Worm (Caenorhabditis elegans): ENCODE data around the gene sru-40.
A peak's percentile ranks its signal among the peaks of the same experiment; 100 is the strongest.

The sru-40 gene

ce11 chrV:9796562-9796961 is 37.2 kb downstream of the sru-40 start, which contains the start of gene F46B6.9:
F46B6.9 (plus strand) TSS chrV:9796862.
- TF ChIP-seq mes-2 (tag; optimal IDR thresholded peaks at IDR 0.05; ENCODE audit: poor library complexity, severe bottlenecking): no peak
- no peak for TF ChIP-seq spr-3 (GFP tag; optimal IDR thresholded peaks at IDR 0.05)
- TF ChIP-seq ceh-32 (tag; optimal IDR thresholded peaks at IDR 0.05; ENCODE audit: poor library complexity): no peak
- TF ChIP-seq nhr-48 (tag; optimal IDR thresholded peaks at IDR 0.05): no peak
- TF ChIP-seq madf-5 (GFP tag; IDR thresholded peaks at IDR 0.05): no peak
- no peak for TF ChIP-seq nhr-6 (tag; optimal IDR thresholded peaks at IDR 0.05)
- TF ChIP-seq lin-13 (GFP tag; optimal IDR thresholded peaks at IDR 0.05): no peak
- no peak for TF ChIP-seq lin-39 (tag; optimal IDR thresholded peaks at IDR 0.05)
- no peak for TF ChIP-seq Y5F2A.4 (GFP tag; optimal IDR thresholded peaks at IDR 0.05)
- no peak for TF ChIP-seq nhr-111 (GFP tag; optimal IDR thresholded peaks at IDR 0.05)
- no peak for TF ChIP-seq nhr-42 (GFP tag; IDR thresholded peaks at IDR 0.05)
- TF ChIP-seq saeg-2 (GFP tag; IDR thresholded peaks at IDR 0.05): no peak

ce11 chrV:9796002-9796401 is 37.8 kb downstream of the sru-40 start:
- no peak for TF ChIP-seq ztf-7 (tag; optimal IDR thresholded peaks at IDR 0.05)
- TF ChIP-seq dve-1 (tag; optimal IDR thresholded peaks at IDR 0.05; ENCODE audit: insufficient read depth): no peak
- TF ChIP-seq fos-1 (tag; optimal IDR thresholded peaks at IDR 0.05): no peak
- TF ChIP-seq lin-1 (GFP tag; IDR thresholded peaks at IDR 0.05): no peak
- no peak for TF ChIP-seq egl-43 (GFP tag; IDR thresholded peaks at IDR 0.05)
- no peak for TF ChIP-seq nhr-41 (GFP tag; IDR thresholded peaks at IDR 0.05)
- no peak for TF ChIP-seq F26F4.8 (GFP tag; conservative IDR thresholded peaks at IDR 0.05)
- no peak for TF ChIP-seq mxl-3 (GFP tag; optimal IDR thresholded peaks at IDR 0.05)
- TF ChIP-seq daf-19 (GFP tag; conservative IDR thresholded peaks at IDR 0.05): no peak
- no peak for TF ChIP-seq lin-13 (GFP tag; optimal IDR thresholded peaks at IDR 0.05)
- no peak for TF ChIP-seq sdz-12 (GFP tag; optimal IDR thresholded peaks at IDR 0.05)
- TF ChIP-seq tra-1 (GFP tag; IDR thresholded peaks at IDR 0.05): no peak

- peak; percentile 65 for TF ChIP-seq dve-1 (tag; optimal IDR thresholded peaks at IDR 0.05; ENCODE audit: insufficient read depth)
- TF ChIP-seq nhr-76 (tag; optimal IDR thresholded peaks at IDR 0.05): no peak
- peak; percentile 56 for TF ChIP-seq dmd-6 (GFP tag; IDR thresholded peaks at IDR 0.05)
Observed at ce11 chrV:9794997-9795396, 38.8 kb downstream of the sru-40 start.

ce11 chrV:9791332-9791731 is 42.5 kb downstream of the sru-40 start, which contains the start of gene lipl-2:
lipl-2 (plus strand) TSS chrV:9791567.
- TF ChIP-seq nhr-28 (tag; optimal IDR thresholded peaks at IDR 0.05): peak; percentile 92
- TF ChIP-seq daf-16 (GFP tag; optimal IDR thresholded peaks at IDR 0.05): no peak
- peak; percentile 90 for TF ChIP-seq daf-16 (tag; optimal IDR thresholded peaks at IDR 0.05)
- TF ChIP-seq php-3 (GFP tag; IDR thresholded peaks at IDR 0.05): peak; percentile 69
- TF ChIP-seq mxl-3 (GFP tag; optimal IDR thresholded peaks at IDR 0.05): peak; percentile 32
- no peak for TF ChIP-seq lin-13 (GFP tag; optimal IDR thresholded peaks at IDR 0.05)
- TF ChIP-seq nhr-102 (tag; optimal IDR thresholded peaks at IDR 0.05): peak; percentile 3
- no peak for TF ChIP-seq Y75B8A.6 (GFP tag; IDR thresholded peaks at IDR 0.05)
- peak; percentile 37 for TF ChIP-seq hlh-30 (tag; optimal IDR thresholded peaks at IDR 0.05; ENCODE audit: insufficient read depth)
- peak; percentile 62; the same call in 1 of the 2 replicates for TF ChIP-seq nhr-42 (GFP tag; IDR thresholded peaks at IDR 0.05)
- TF ChIP-seq hlh-11 (tag; optimal IDR thresholded peaks at IDR 0.05): peak; percentile 82
- no peak for TF ChIP-seq nhr-111 (GFP tag; optimal IDR thresholded peaks at IDR 0.05)
- TF ChIP-seq ztf-7 (tag; optimal IDR thresholded peaks at IDR 0.05): no peak
- peak; percentile 92 for TF ChIP-seq dve-1 (tag; optimal IDR thresholded peaks at IDR 0.05; ENCODE audit: insufficient read depth)
- TF ChIP-seq T20F7.1 (GFP tag; optimal IDR thresholded peaks at IDR 0.05): peak; percentile 33
- no peak for TF ChIP-seq Y48G9A.11 (GFP tag; IDR thresholded peaks at IDR 0.05)
- peak in 1 of 2 experiments; percentile 36 for TF ChIP-seq mdl-1 (tag; optimal IDR thresholded peaks at IDR 0.05)
- no peak for TF ChIP-seq dpl-1 (GFP tag; optimal IDR thresholded peaks at IDR 0.05)
- TF ChIP-seq dmd-6 (GFP tag; IDR thresholded peaks at IDR 0.05): peak; percentile 79
- no peak for TF ChIP-seq lim-7 (GFP tag; IDR thresholded peaks at IDR 0.05)
- no peak for TF ChIP-seq lin-39 (tag; optimal IDR thresholded peaks at IDR 0.05)
- peak; percentile 60 for TF ChIP-seq nhr-77 (tag; optimal IDR thresholded peaks at IDR 0.05)
- TF ChIP-seq ceh-44 (GFP tag; IDR thresholded peaks at IDR 0.05): no peak
- no peak for TF ChIP-seq mxl-2 (GFP tag; conservative IDR thresholded peaks at IDR 0.05)
- no peak for TF ChIP-seq madf-9 (GFP tag; conservative IDR thresholded peaks at IDR 0.05)
- peak in 1 of 2 experiments; percentile 26 for TF ChIP-seq unc-62 (GFP tag; optimal IDR thresholded peaks at IDR 0.05 in 1 of 2)
- TF ChIP-seq unc-62 (tag; optimal IDR thresholded peaks at IDR 0.05): no peak
- no peak for TF ChIP-seq ceh-62 (tag; optimal IDR thresholded peaks at IDR 0.05)
- no peak for TF ChIP-seq daf-12 (tag; optimal IDR thresholded peaks at IDR 0.05)
